4 fruit fly cellular contexts compared by ENCODE assay signal in the genomic region with DNA sequence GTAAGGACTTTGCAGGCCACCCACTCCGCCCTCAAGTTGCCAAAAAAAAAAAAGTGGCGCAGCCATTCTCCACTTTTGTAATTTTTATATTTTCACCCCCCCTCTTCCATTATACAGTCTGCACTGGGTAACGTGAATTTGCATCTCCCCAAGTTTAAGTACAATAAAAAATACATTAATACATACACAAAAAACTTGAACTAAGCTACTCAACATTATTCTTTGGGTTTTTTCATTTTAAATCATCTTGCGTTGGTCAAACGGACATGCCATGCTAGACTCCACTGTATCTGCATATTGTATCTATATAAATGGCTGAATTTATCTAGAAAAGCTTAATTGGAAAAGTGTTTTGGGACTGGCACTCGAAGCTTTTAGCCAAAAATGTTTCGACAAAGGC.
A peak's percentile ranks its signal among the peaks of the same experiment; 100 is the strongest.
TF ChIP-seq lines count a peak whose summit lies in the region.

No protein-coding gene starts in this region.

- TF ChIP-seq CTCF in whole organism, embryonic (GFP tag; optimal IDR thresholded peaks at IDR 0.05; lab: Kevin White, UChicago), result no peak

TF ChIP-seq in whole organism, embryonic, 481 proteins besides CTCF, POLR2A, EP300 and RAD21 (continues in another document):
- TF ChIP-seq CG33213 (GFP tag; optimal IDR thresholded peaks at IDR 0.05; lab: Kevin White, UChicago) (no peak), CG6654 (GFP tag; optimal IDR thresholded peaks at IDR 0.05; lab: Kevin White, UChicago) (no peak), CG34376 (GFP tag; optimal IDR thresholded peaks at IDR 0.05; lab: Kevin White, UChicago) (no peak), crp (GFP tag; optimal IDR thresholded peaks at IDR 0.05; lab: Kevin White, UChicago) (no peak), GATAe (GFP tag; conservative IDR thresholded peaks at IDR 0.05; lab: Robert Waterston, UW) (no peak), ab (GFP tag; optimal IDR thresholded peaks at IDR 0.05; lab: Kevin White, UChicago) (no peak), Hr39 (optimal IDR thresholded peaks at IDR 0.05; lab: Kevin White, UChicago) (no peak), NfI (GFP tag; optimal IDR thresholded peaks at IDR 0.05; lab: Kevin White, UChicago) (no peak), CG14014 (GFP tag; IDR thresholded peaks at IDR 0.05; lab: Robert Waterston, UW) (peak; percentile 59; the same call in 1 of the 2 replicates), Max (GFP tag; optimal IDR thresholded peaks at IDR 0.05; lab: Kevin White, UChicago) (no peak), otp (GFP tag; IDR thresholded peaks at IDR 0.05; lab: Robert Waterston, UW) (0 out of 3 replicates have a peak, but pooled peaks have one; percentile 29), cato (GFP tag; optimal IDR thresholded peaks at IDR 0.05; lab: Kevin White, UChicago; ENCODE audit: borderline replicate concordance) (no peak), CG8089 (GFP tag; optimal IDR thresholded peaks at IDR 0.05; lab: Kevin White, UChicago) (no peak), hth (optimal IDR thresholded peaks at IDR 0.05; lab: Kevin White, UChicago) (no peak), sqz (GFP tag; optimal IDR thresholded peaks at IDR 0.05; lab: Kevin White, UChicago) (no peak), CG13287 (GFP tag; IDR thresholded peaks at IDR 0.05; lab: Robert Waterston, UW; ENCODE audit: partially characterized antibody) (no peak), CG7357 (GFP tag; IDR thresholded peaks at IDR 0.05; lab: Robert Waterston, UW) (0 out of 3 replicates have a peak, but pooled peaks have one; percentile 50), Fer1 (GFP tag; optimal IDR thresholded peaks at IDR 0.05; lab: Kevin White, UChicago) (peak; percentile 64), slp2 (GFP tag; optimal IDR thresholded peaks at IDR 0.05; lab: Kevin White, UChicago) (no peak), Dll (GFP tag; IDR thresholded peaks at IDR 0.05; lab: Robert Waterston, UW; ENCODE audit: partially characterized antibody) (no peak), sim (GFP tag; IDR thresholded peaks at IDR 0.05; lab: Robert Waterston, UW) (no peak)

TF ChIP-seq in whole organism, prepupa, 60 proteins besides CTCF, POLR2A, EP300 and RAD21:
- TF ChIP-seq CG32006 (GFP tag; optimal IDR thresholded peaks at IDR 0.05; lab: Kevin White, UChicago), result peak; percentile 15
- no peak for TF ChIP-seq CG16779 (tag; optimal IDR thresholded peaks at IDR 0.05; lab: Kevin White, UChicago)
- TF ChIP-seq fkh (GFP tag; optimal IDR thresholded peaks at IDR 0.05; lab: Kevin White, UChicago), result no peak
- TF ChIP-seq eg (GFP tag; IDR thresholded peaks at IDR 0.05; lab: Robert Waterston, UW), result peak; percentile 53; the same call in 2 of the 3 replicates

TF ChIP-seq in whole organism, pupa, 21 proteins besides CTCF, POLR2A, EP300 and RAD21:
- TF ChIP-seq Ets98B (GFP tag; IDR thresholded peaks at IDR 0.05; lab: Robert Waterston, UW) (0 out of 2 replicates have a peak, but pooled peaks have one; percentile 12), CG32121 (GFP tag; IDR thresholded peaks at IDR 0.05; lab: Robert Waterston, UW) (no peak)

TF ChIP-seq in whole organism, wandering third instar larva, 38 proteins besides CTCF, POLR2A, EP300 and RAD21:
- TF ChIP-seq ey (GFP tag; optimal IDR thresholded peaks at IDR 0.05; lab: Kevin White, UChicago), result no peak
- peak in 1 of 2 experiments; percentile 10 for TF ChIP-seq foxo (GFP tag; optimal IDR thresholded peaks at IDR 0.05; lab: Kevin White, UChicago)
- TF ChIP-seq brk (GFP tag; optimal IDR thresholded peaks at IDR 0.05; lab: Kevin White, UChicago), result no peak
- peak; percentile 18 for TF ChIP-seq HLH106 (tag; optimal IDR thresholded peaks at IDR 0.05; lab: Kevin White, UChicago)
